Worm (Caenorhabditis elegans) whole organism, L4 larva: ENCODE data around the gene ZC302.3.

ENCODE experiments used
- F44E2.7 ChIP-seq: fragments of 200-800 bp; sonication (Bioruptor generic); IDR thresholded peaks from 2 replicates; pipeline ENCODE4 v2.1.2; 2022; ENCODE audit warnings: missing genetic modification characterization, missing compliant biosample characterization
- F49E8.2 ChIP-seq: sonication (generic microtip); optimal IDR thresholded peaks from 2 replicates; lab custom pipeline; 2016; ENCODE audit warnings: missing compliant biosample characterization, mild to moderate bottlenecking, missing genetic modification characterization, borderline replicate concordance
- aha-1 ChIP-seq: fragments of 150-350 bp; peaks from one replicate; lab custom pipeline; 2014; ENCODE audit warnings: missing biosample characterization, missing genetic modification characterization
- ceh-20 ChIP-seq: fragments of 200-800 bp; sonication (Bioruptor generic); IDR thresholded peaks from 2 replicates; pipeline ENCODE4 v1.3.6; 2022; ENCODE audit warnings: missing genetic modification reagents, missing genetic modification characterization, missing compliant biosample characterization
- ceh-32 ChIP-seq: sonication (generic microtip); optimal IDR thresholded peaks from 2 replicates; lab custom pipeline; 2016; ENCODE audit warnings: mild to moderate bottlenecking, missing genetic modification characterization, missing compliant biosample characterization; ENCODE audit not compliant: poor library complexity
- ctbp-1 ChIP-seq: fragments of 200-800 bp; sonication (Bioruptor generic); IDR thresholded peaks from 2 replicates; pipeline ENCODE4 v1.3.6; 2022; ENCODE audit warnings: missing genetic modification reagents, missing genetic modification characterization, missing compliant biosample characterization
- daf-16 ChIP-seq, 3 experiments: sonication (generic microtip); optimal IDR thresholded peaks; 2 replicates each; lab custom pipeline; 2016 to 2017; ENCODE audit warnings: missing genetic modification characterization in 3 of 3, missing genetic modification reagents in 3 of 3, mild to moderate bottlenecking in 2 of 3, missing compliant biosample characterization in 2 of 3, missing biosample characterization in 1 of 3, moderate library complexity in 1 of 3
- daf-19 ChIP-seq: fragments of 200-800 bp; sonication (Bioruptor generic); conservative IDR thresholded peaks from 2 replicates; pipeline ENCODE4 v1.3.6; 2022; ENCODE audit warnings: missing genetic modification characterization, missing compliant biosample characterization
- dmd-9 ChIP-seq: fragments of 200-800 bp; sonication (Bioruptor generic); IDR thresholded peaks from 2 replicates; pipeline ENCODE4 v1.3.6; 2022; ENCODE audit warnings: missing genetic modification reagents, missing genetic modification characterization, missing compliant biosample characterization
- egl-27 ChIP-seq: sonication (generic microtip); optimal IDR thresholded peaks from 3 replicates; lab custom pipeline; 2017; ENCODE audit warnings: missing biosample characterization, missing genetic modification reagents, missing genetic modification characterization
- fkh-10 ChIP-seq: fragments of 150-350 bp; optimal IDR thresholded peaks from 2 replicates; lab custom pipeline; 2014; ENCODE audit warnings: missing biosample characterization, missing genetic modification reagents, missing genetic modification characterization
- gei-8 ChIP-seq: fragments of 200-800 bp; sonication (Bioruptor generic); optimal IDR thresholded peaks from 2 replicates; lab custom pipeline; 2018; ENCODE audit warnings: mild to moderate bottlenecking, missing genetic modification characterization, missing compliant biosample characterization
- hlh-11 ChIP-seq: fragments of 200-800 bp; sonication (Bioruptor generic); optimal IDR thresholded peaks from 2 replicates; lab custom pipeline; 2018; ENCODE audit warnings: mild to moderate bottlenecking, missing genetic modification characterization, missing compliant biosample characterization
- jun-1 ChIP-seq: fragments of 150-350 bp; optimal IDR thresholded peaks from 2 replicates; lab custom pipeline; 2014; ENCODE audit warnings: missing biosample characterization, missing genetic modification reagents, missing genetic modification characterization
- lim-7 ChIP-seq: fragments of 200-800 bp; sonication (Bioruptor generic); IDR thresholded peaks from 2 replicates; pipeline ENCODE4 v1.3.6; 2022; ENCODE audit warnings: missing genetic modification characterization, missing compliant biosample characterization
- lin-13 ChIP-seq: fragments of 150-350 bp; optimal IDR thresholded peaks from 2 replicates; lab custom pipeline; 2014; ENCODE audit warnings: missing biosample characterization, missing genetic modification reagents, missing genetic modification characterization
- lin-15B ChIP-seq: fragments of 150-350 bp; sonication (generic microtip); optimal IDR thresholded peaks from 3 replicates; lab custom pipeline; 2014; ENCODE audit warnings: missing biosample characterization, missing genetic modification characterization
- lsy-2 ChIP-seq, 2 experiments: fragments of 150-350 bp in 1 of 2; sonication (generic microtip) in 1 of 2; optimal IDR thresholded peaks; 2 replicates each; lab custom pipeline; 2014 to 2017; ENCODE audit warnings: missing biosample characterization in 2 of 2, missing genetic modification characterization in 2 of 2
- madf-5 ChIP-seq, 2 experiments: fragments of 200-800 bp; sonication (Bioruptor generic); IDR thresholded peaks; 2 replicates each; pipeline ENCODE4 v1.3.6; 2022; ENCODE audit warnings: missing compliant biosample characterization in 2 of 2, missing genetic modification characterization in 2 of 2
- madf-9 ChIP-seq: fragments of 200-800 bp; sonication (Bioruptor generic); conservative IDR thresholded peaks from 2 replicates; pipeline ENCODE4 v1.3.6; 2022; ENCODE audit warnings: missing genetic modification reagents, missing genetic modification characterization, missing compliant biosample characterization
- mdl-1 ChIP-seq, 2 experiments: fragments of 150-350 bp in 1 of 2; sonication (generic microtip) in 1 of 2; optimal IDR thresholded peaks; 2 replicates each; lab custom pipeline; 2014 to 2017; ENCODE audit warnings: missing biosample characterization in 2 of 2, missing genetic modification characterization in 2 of 2
- mdt-29 ChIP-seq: fragments of 200-800 bp; sonication (Bioruptor generic); IDR thresholded peaks from 2 replicates; pipeline ENCODE4 v1.3.6; 2022; ENCODE audit warnings: missing genetic modification reagents, missing genetic modification characterization, missing compliant biosample characterization
- mep-1 ChIP-seq: fragments of 150-350 bp; sonication (generic microtip); optimal IDR thresholded peaks from 3 replicates; lab custom pipeline; 2014; ENCODE audit warnings: missing biosample characterization, missing genetic modification characterization
- nhr-10 ChIP-seq: fragments of 150-350 bp; optimal IDR thresholded peaks from 2 replicates; lab custom pipeline; 2014; ENCODE audit warnings: missing biosample characterization, missing genetic modification characterization
- nhr-11 ChIP-seq: fragments of 150-350 bp; optimal IDR thresholded peaks from 2 replicates; lab custom pipeline; 2014; ENCODE audit warnings: missing biosample characterization, missing genetic modification characterization
- nhr-25 ChIP-seq: sonication (generic microtip); optimal IDR thresholded peaks from 2 replicates; lab custom pipeline; 2017; ENCODE audit warnings: missing genetic modification characterization, mild to moderate bottlenecking, missing compliant biosample characterization, antibody characterized with exemption, moderate library complexity, borderline replicate concordance; ENCODE audit not compliant: insufficient read depth
- nhr-48 ChIP-seq: sonication (generic microtip); optimal IDR thresholded peaks from 2 replicates; lab custom pipeline; 2016; ENCODE audit warnings: mild to moderate bottlenecking, missing genetic modification characterization, missing compliant biosample characterization
- php-3 ChIP-seq: fragments of 200-800 bp; sonication (Bioruptor generic); IDR thresholded peaks from 2 replicates; pipeline ENCODE4 v1.3.6; 2022; ENCODE audit warnings: missing genetic modification reagents, missing genetic modification characterization, missing compliant biosample characterization
- saeg-2 ChIP-seq: fragments of 200-800 bp; sonication (Bioruptor generic); IDR thresholded peaks from 2 replicates; pipeline ENCODE4 v1.3.6; 2022; ENCODE audit warnings: missing genetic modification reagents, missing genetic modification characterization, missing compliant biosample characterization
- sdz-12 ChIP-seq: fragments of 200-800 bp; sonication (Bioruptor generic); optimal IDR thresholded peaks from 2 replicates; lab custom pipeline; 2018; ENCODE audit warnings: mild to moderate bottlenecking, missing genetic modification characterization, missing compliant biosample characterization
- set-16 ChIP-seq: fragments of 200-800 bp; sonication (Bioruptor generic); IDR thresholded peaks from 2 replicates; pipeline ENCODE4 v1.3.6; 2022; ENCODE audit warnings: missing genetic modification reagents, missing genetic modification characterization, missing compliant biosample characterization
- snpc-1.2 ChIP-seq: fragments of 200-800 bp; sonication (Bioruptor generic); IDR thresholded peaks from 2 replicates; pipeline ENCODE4 v1.3.6; 2022; ENCODE audit warnings: missing genetic modification reagents, missing genetic modification characterization, missing compliant biosample characterization
- snpc-4 ChIP-seq: fragments of 150-350 bp; optimal IDR thresholded peaks from 2 replicates; lab custom pipeline; 2014; ENCODE audit warnings: missing biosample characterization, missing genetic modification characterization
- unc-62 ChIP-seq, 3 experiments: fragments of 150-350 bp in 1 of 3; sonication (generic microtip); optimal IDR thresholded peaks in 2 of 3; peaks in 1 of 3; 1 replicate in 1 of 3; 2 replicates in 2 of 3; lab custom pipeline; 2014 to 2017; ENCODE audit warnings: missing biosample characterization in 3 of 3, missing genetic modification characterization in 3 of 3, missing genetic modification reagents in 3 of 3, missing genotype in 1 of 3
- ztf-11 ChIP-seq: fragments of 150-350 bp; optimal IDR thresholded peaks from 2 replicates; lab custom pipeline; 2014; ENCODE audit warnings: missing biosample characterization, missing genetic modification characterization

The ZC302.3 gene

ce11 chrV:10702910-10703309 is 38.3 kb downstream of the ZC302.3 start:
- TF ChIP-seq daf-16 (GFP tag; optimal IDR thresholded peaks at IDR 0.05; lab: Kevin White, UChicago): no peak
- TF ChIP-seq daf-16 (tag; optimal IDR thresholded peaks at IDR 0.05; lab: Kevin White, UChicago): no peak
- peak in 1 of 2 experiments; percentile 83 for TF ChIP-seq unc-62 (GFP tag; optimal IDR thresholded peaks at IDR 0.05 in 1 of 2; lab: Kevin White, UChicago)
- no peak for TF ChIP-seq unc-62 (tag; optimal IDR thresholded peaks at IDR 0.05; lab: Kevin White, UChicago)
- TF ChIP-seq madf-5 (GFP tag; IDR thresholded peaks at IDR 0.05; lab: Robert Waterston, UW): no peak
- no peak for TF ChIP-seq nhr-25 (tag; lab: Kevin White, UChicago)

DNA sequence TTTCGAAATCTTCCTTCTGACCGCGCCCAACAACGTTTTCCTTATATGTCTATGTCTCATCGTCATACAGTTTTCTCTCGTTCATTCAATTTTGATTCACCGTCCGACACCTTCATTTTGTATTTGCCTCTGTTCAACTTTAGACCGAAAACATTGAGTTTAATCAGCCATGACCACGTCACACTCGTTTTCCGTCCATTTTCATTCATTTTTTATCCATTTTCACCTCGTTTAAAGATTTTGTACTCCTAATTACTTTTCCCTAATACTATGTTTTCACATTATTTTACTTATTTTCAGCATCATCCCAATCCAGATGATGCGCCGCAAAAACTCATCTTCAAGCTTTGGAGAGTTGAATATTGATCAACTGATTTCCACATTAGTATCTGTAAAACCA is 39.0 kb downstream of the ZC302.3 start, which contains the start of gene pph-1:
pph-1 (plus strand) TSS at position 301 of the 400 bp plus-strand sequence.
- TF ChIP-seq dmd-9 (no peak), gei-8 (GFP tag; lab: Kevin White, UChicago) (no peak), nhr-48 (tag; lab: Kevin White, UChicago) (no peak), madf-9 (no peak), aha-1 (tag; lab: Kevin White, UChicago) (no peak), F44E2.7 (GFP tag; lab: Robert Waterston, UW) (no peak), nhr-11 (no peak), daf-19 (no peak)

ce11 chrV:10699122-10699521 is 42.1 kb downstream of the ZC302.3 start:
- TF ChIP-seq jun-1 (tag; lab: Kevin White, UChicago) (no peak), lin-13 (no peak), lin-15B (tag; lab: Kevin White, UChicago) (no peak), aha-1 (tag; lab: Kevin White, UChicago) (peak; percentile 52), php-3 (no peak), mdl-1 (tag; optimal IDR thresholded peaks at IDR 0.05; lab: Kevin White, UChicago) (no peak), fkh-10 (GFP tag; lab: Kevin White, UChicago) (no peak), unc-62 (GFP tag; optimal IDR thresholded peaks at IDR 0.05 in 1 of 2; lab: Kevin White, UChicago) (peak in 1 of 2 experiments; percentile 79), unc-62 (tag; optimal IDR thresholded peaks at IDR 0.05; lab: Kevin White, UChicago) (no peak), snpc-1.2 (GFP tag; lab: Robert Waterston, UW) (no peak), nhr-25 (tag; lab: Kevin White, UChicago) (no peak), ceh-20 (no peak), mep-1 (tag; lab: Kevin White, UChicago) (no peak)

ce11 chrV:10695181-10695580 is 46.1 kb downstream of the ZC302.3 start, which contains the start of gene C05A2.4:
Gene C05A2.4, plus strand, starts transcription at chrV:10695481.
- TF ChIP-seq F49E8.2 (tag; lab: Kevin White, UChicago) (no peak), sdz-12 (GFP tag; lab: Kevin White, UChicago) (no peak), nhr-25 (tag; lab: Kevin White, UChicago) (no peak), saeg-2 (no peak), daf-16 (GFP tag; optimal IDR thresholded peaks at IDR 0.05; lab: Kevin White, UChicago) (no peak), daf-16 (tag; optimal IDR thresholded peaks at IDR 0.05; lab: Kevin White, UChicago) (no peak), ceh-32 (no peak), lin-15B (tag; lab: Kevin White, UChicago) (no peak), hlh-11 (tag; lab: Kevin White, UChicago) (no peak), mdl-1 (tag; optimal IDR thresholded peaks at IDR 0.05; lab: Kevin White, UChicago) (no peak), set-16 (GFP tag; lab: Robert Waterston, UW) (no peak), snpc-1.2 (GFP tag; lab: Robert Waterston, UW) (no peak), ctbp-1 (GFP tag; lab: Robert Waterston, UW) (no peak), dmd-9 (no peak), nhr-10 (no peak), lsy-2 (tag; optimal IDR thresholded peaks at IDR 0.05; lab: Kevin White, UChicago) (no peak), lim-7 (GFP tag; lab: Robert Waterston, UW) (no peak), mdt-29 (GFP tag; lab: Robert Waterston, UW) (no peak), egl-27 (tag; lab: Kevin White, UChicago) (no peak), ztf-11 (tag; lab: Kevin White, UChicago) (no peak), snpc-4 (tag; lab: Kevin White, UChicago) (no peak)
